Fruit fly (Drosophila melanogaster) whole organism, adult: ENCODE data around the gene CG13711.

Experiments used
- CG11617 ChIP-seq: fragments of 200-800 bp; sonication (Bioruptor generic); optimal IDR thresholded peaks from 2 replicates; lab custom pipeline; 2017; ENCODE audit warnings: mild to moderate bottlenecking, missing biosample characterization, missing genetic modification reagents, missing genetic modification characterization
- CG12768 ChIP-seq: fragments of 200-800 bp; sonication (Bioruptor generic); optimal IDR thresholded peaks from 2 replicates; lab custom pipeline; 2017; ENCODE audit warnings: missing biosample characterization, missing genetic modification characterization, mild to moderate bottlenecking, moderate library complexity, missing genetic modification reagents
- CG14711 ChIP-seq: fragments of 200-800 bp; sonication (Bioruptor generic); optimal IDR thresholded peaks from 2 replicates; lab custom pipeline; 2018; ENCODE audit warnings: missing biosample characterization, mild to moderate bottlenecking, missing genetic modification characterization, moderate library complexity
- CG1620 ChIP-seq: fragments of 200-800 bp; sonication (Bioruptor generic); optimal IDR thresholded peaks from 2 replicates; lab custom pipeline; 2016; ENCODE audit warnings: missing biosample characterization, missing genetic modification characterization
- CG33017 ChIP-seq: fragments of 200-800 bp; sonication (Bioruptor generic); optimal IDR thresholded peaks from 2 replicates; lab custom pipeline; 2018; ENCODE audit warnings: missing biosample characterization, mild to moderate bottlenecking, missing genetic modification characterization, moderate library complexity
- CG5204 ChIP-seq: fragments of 200-800 bp; sonication (Bioruptor generic); optimal IDR thresholded peaks from 2 replicates; lab custom pipeline; 2016; ENCODE audit warnings: missing biosample characterization, missing genetic modification characterization
- CG7045 ChIP-seq: fragments of 200-800 bp; sonication (Bioruptor generic); optimal IDR thresholded peaks from 2 replicates; lab custom pipeline; 2017; ENCODE audit warnings: missing biosample characterization, mild to moderate bottlenecking, missing genetic modification characterization
- CG7101 ChIP-seq: fragments of 200-800 bp; sonication (Bioruptor generic); optimal IDR thresholded peaks from 2 replicates; lab custom pipeline; 2018; ENCODE audit warnings: missing biosample characterization, mild to moderate bottlenecking, missing genetic modification characterization, moderate library complexity
- Clk ChIP-seq: fragments of 200-800 bp; sonication (Bioruptor generic); optimal IDR thresholded peaks from 2 replicates; lab custom pipeline; 2017; ENCODE audit warnings: missing biosample characterization, missing genetic modification characterization
- Crg-1 ChIP-seq: fragments of 200-800 bp; sonication (Bioruptor generic); optimal IDR thresholded peaks from 2 replicates; lab custom pipeline; 2016; ENCODE audit warnings: missing biosample characterization, missing genetic modification characterization
- Hr96 ChIP-seq: fragments of 200-800 bp; sonication (Bioruptor generic); optimal IDR thresholded peaks from 2 replicates; lab custom pipeline; 2016; ENCODE audit warnings: missing biosample characterization, missing genetic modification characterization
- Mnt ChIP-seq: fragments of 200-800 bp; sonication (Bioruptor generic); optimal IDR thresholded peaks from 2 replicates; lab custom pipeline; 2016; ENCODE audit warnings: missing biosample characterization, mild to moderate bottlenecking, missing genetic modification characterization
- bab1 ChIP-seq: fragments of 200-800 bp; sonication (Bioruptor generic); optimal IDR thresholded peaks from 3 replicates; lab custom pipeline; 2019; ENCODE audit warnings: missing biosample characterization, mild to moderate bottlenecking, missing genetic modification characterization, moderate library complexity
- cic ChIP-seq: fragments of 200-800 bp; sonication (Bioruptor generic); optimal IDR thresholded peaks from 2 replicates; lab custom pipeline; 2017; ENCODE audit warnings: missing biosample characterization, mild to moderate bottlenecking, missing genetic modification characterization, moderate library complexity
- cnc ChIP-seq, 2 experiments: fragments of >200 bp; optimal IDR thresholded peaks; 2 replicates each; lab custom pipeline; 2017
- kay ChIP-seq: fragments of 200-800 bp; sonication (Bioruptor generic); peaks from one replicate; lab custom pipeline; 2016; ENCODE audit warnings: missing biosample characterization, missing genetic modification characterization, borderline replicate concordance
- ovo ChIP-seq: fragments of 200-800 bp; sonication (Bioruptor generic); optimal IDR thresholded peaks from 2 replicates; lab custom pipeline; 2016; ENCODE audit warnings: missing biosample characterization, missing genetic modification characterization
- pad ChIP-seq: fragments of 200-800 bp; sonication (Bioruptor generic); optimal IDR thresholded peaks from 3 replicates; lab custom pipeline; 2017; ENCODE audit warnings: missing biosample characterization, missing genetic modification characterization, mild to moderate bottlenecking, moderate library complexity, missing genetic modification reagents
- tj ChIP-seq: fragments of 200-800 bp; sonication (Bioruptor generic); optimal IDR thresholded peaks from 3 replicates; lab custom pipeline; 2017; ENCODE audit warnings: missing biosample characterization, mild to moderate bottlenecking, missing genetic modification characterization, moderate library complexity
- toe ChIP-seq: fragments of 200-800 bp; sonication (Bioruptor generic); optimal IDR thresholded peaks from 2 replicates; lab custom pipeline; 2016; ENCODE audit warnings: missing biosample characterization, missing genetic modification characterization

Gene CG13711

DNA sequence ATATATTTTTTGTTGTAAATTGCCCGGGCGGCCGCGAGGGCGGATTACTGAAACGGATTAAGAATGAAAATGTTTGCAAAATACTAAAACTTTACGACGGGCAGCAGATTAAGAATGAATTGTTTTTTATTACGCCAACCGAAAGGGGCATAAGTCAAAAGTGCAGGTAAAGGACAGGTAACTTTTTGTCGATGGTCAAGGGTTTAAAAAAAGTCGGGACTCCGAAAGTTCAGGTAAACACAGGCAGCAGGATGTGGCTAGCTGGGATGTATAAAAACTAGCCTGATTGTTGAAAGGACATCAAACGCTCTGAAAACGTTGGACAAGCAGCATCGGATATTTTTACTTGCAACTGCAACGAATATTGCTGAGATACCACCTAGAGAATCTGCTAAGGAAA, at the start of gene CG13711:
Gene CG13711 (plus strand): TSS at position 301 of the 400 bp plus-strand sequence.
- TF ChIP-seq Mnt (GFP tag; lab: Kevin White, UChicago) (no peak), CG7101 (tag; lab: Kevin White, UChicago) (no peak), cnc (optimal IDR thresholded peaks at IDR 0.05; lab: Kevin White, UChicago) (no peak)

DNA sequence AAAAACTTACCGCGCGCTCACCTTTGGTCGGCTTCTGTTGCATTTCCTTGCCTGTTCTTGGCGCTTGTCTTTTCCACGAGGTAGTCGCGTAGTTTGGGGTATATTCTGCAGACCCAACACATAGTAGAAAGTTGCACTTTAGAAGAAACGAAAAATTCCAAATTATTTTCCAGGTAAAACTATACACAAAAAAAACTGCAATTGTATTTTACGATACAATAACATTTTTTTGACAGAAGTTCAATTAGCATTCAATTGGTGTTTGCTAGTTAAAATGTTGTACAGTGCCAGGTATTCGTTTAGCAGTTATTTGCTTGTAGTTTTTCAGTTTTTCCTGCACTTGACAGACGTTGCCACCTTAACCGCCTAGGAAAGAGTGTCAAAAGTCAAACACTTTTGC, 49.1 kb upstream of the CG13711 start:
- TF ChIP-seq Mnt (GFP tag; lab: Kevin White, UChicago) (no peak), kay (no peak), CG7045 (GFP tag; lab: Kevin White, UChicago) (no peak), CG14711 (no peak), CG33017 (tag; lab: Kevin White, UChicago) (no peak)

DNA sequence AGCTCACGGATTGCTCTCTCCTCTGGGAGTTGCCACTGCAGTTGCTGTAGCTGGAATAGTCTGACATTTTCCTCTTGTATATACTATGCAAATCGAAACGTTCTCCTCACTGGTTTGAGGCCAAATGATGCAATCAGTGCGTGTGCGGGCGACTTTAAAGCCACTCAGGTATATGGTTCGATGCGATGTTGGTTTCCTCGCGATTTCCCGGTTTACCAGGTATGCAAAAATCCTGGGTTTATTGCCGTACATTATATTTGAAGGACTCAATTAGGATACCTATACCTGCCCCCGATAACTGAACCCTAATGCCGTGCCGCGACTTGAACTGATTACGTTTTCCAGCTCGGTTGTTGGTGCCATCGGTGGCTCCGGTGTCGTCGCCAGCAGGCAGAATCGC, 47.9 kb upstream of the CG13711 start, which contains the start of gene CG13712:
Gene CG13712 (minus strand): TSS at position 101 of the 400 bp plus-strand sequence.
- no peak for TF ChIP-seq Clk (GFP tag; lab: Kevin White, UChicago)
- no peak for TF ChIP-seq bab1 (GFP tag; lab: Kevin White, UChicago)
- TF ChIP-seq CG5204 (GFP tag; lab: Kevin White, UChicago), result no peak
- TF ChIP-seq CG12768 (GFP tag; lab: Kevin White, UChicago), result no peak
- no peak for TF ChIP-seq ovo (GFP tag; lab: Kevin White, UChicago)
- TF ChIP-seq pad (GFP tag; lab: Kevin White, UChicago), result no peak
- no peak for TF ChIP-seq CG33017 (tag; lab: Kevin White, UChicago)
- no peak for TF ChIP-seq CG14711
- no peak for TF ChIP-seq Crg-1 (GFP tag; lab: Kevin White, UChicago)
- no peak for TF ChIP-seq toe
- no peak for TF ChIP-seq cic (GFP tag; lab: Kevin White, UChicago)
- TF ChIP-seq CG11617 (GFP tag; lab: Kevin White, UChicago), result no peak

DNA sequence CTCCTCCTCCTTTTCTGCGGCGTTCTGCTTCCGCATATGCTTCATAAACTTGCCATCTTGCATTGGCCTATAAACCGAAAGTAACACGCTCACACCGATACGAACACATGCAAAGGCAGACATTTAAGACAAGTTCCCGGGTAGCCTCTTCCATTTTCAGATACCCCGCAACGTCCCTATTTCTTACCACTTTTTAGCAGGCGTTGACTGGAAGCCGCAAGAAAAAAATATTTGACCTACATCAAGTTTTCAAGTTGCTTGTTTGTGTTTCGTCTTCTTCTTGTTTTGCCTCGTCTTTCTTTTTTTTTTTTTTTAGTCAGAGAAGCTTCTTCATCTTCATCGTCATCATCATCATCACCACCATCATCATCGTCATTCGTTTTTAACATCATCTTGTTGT, 37.9 kb upstream of the CG13711 start:
- no peak for TF ChIP-seq CG1620
- no peak for TF ChIP-seq CG14711

DNA sequence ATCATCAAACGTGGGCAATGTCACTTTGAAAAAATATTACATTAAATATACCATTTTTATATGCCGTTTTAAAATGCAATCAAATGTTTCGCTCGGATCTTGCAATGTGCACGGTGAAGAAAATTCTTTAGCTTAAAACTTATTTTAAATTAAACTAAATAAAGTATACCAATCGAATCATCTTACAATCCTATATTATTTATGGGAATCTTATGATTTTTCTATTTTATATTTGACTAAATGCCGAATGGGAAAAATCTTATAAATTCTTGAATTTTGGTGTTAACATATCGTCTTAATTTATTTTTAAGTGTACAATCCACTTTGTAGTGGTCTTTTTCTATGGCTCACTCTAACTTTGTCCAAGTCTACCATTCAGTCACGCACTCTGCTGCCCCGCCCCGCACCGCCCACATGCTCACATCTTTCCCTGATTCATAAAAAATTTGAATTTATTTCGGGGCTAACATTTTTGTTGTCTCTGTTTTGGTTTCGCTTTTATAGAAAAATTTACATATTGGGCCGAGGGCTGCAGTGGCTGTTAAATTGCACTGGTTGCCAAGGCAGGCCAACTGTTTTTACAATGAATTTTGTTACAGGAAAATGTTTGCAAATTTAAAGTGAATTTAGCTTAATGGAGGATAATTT, 37.0 kb upstream of the CG13711 start:
- TF ChIP-seq cnc (optimal IDR thresholded peaks at IDR 0.05; lab: Kevin White, UChicago) (no peak), Mnt (GFP tag; lab: Kevin White, UChicago) (no peak), pad (GFP tag; lab: Kevin White, UChicago) (no peak), kay (no peak), Crg-1 (GFP tag; lab: Kevin White, UChicago) (no peak), CG7045 (GFP tag; lab: Kevin White, UChicago) (no peak), ovo (GFP tag; lab: Kevin White, UChicago) (no peak), CG5204 (GFP tag; lab: Kevin White, UChicago) (no peak), CG33017 (tag; lab: Kevin White, UChicago) (no peak), Clk (GFP tag; lab: Kevin White, UChicago) (no peak), toe (no peak), CG12768 (GFP tag; lab: Kevin White, UChicago) (no peak)

DNA sequence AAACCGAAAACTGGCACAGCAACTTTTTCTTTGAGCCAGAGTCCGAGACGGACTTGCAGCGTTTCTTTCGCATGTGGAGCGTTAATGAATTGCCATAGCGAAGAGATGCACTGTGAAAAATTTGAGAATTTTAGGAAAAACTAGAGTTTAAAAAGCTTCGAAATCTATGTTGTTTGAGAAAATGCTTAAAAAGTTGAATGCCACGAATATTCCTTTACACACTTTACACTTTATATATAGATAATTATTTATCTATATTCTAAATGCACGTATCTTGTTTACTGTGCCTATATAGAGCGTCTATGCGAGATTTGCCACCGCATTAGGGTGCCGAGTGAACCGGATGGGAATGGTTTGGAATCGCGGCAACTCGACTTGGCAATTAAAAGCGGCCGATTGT, 35.8 kb upstream of the CG13711 start:
- TF ChIP-seq CG7101 (tag; lab: Kevin White, UChicago) (no peak), kay (peak; percentile 6), CG1620 (no peak), pad (GFP tag; lab: Kevin White, UChicago) (no peak), tj (GFP tag; lab: Kevin White, UChicago) (no peak)

DNA sequence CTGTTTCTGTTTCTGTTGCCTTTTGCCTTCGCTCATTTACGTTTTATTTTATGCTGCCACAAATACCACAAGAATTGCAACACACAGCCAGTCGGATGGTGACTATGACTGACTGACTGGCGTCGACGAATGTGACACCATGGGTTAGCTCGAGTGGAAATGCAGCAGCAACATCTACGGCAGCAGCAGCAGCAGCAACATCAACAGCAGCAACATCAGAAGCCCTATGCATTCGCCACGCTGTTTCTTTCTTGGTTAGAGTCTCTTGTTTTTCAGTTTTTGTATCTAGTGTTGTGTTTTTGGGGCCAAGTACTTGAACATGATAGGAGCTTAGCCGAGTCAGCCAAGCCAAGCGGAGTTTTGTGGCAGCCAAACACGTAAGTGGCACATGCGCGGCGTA, 27.9 kb upstream of the CG13711 start:
- TF ChIP-seq CG7045 (GFP tag; lab: Kevin White, UChicago) (no peak), CG12768 (GFP tag; lab: Kevin White, UChicago) (no peak), bab1 (GFP tag; lab: Kevin White, UChicago) (no peak), CG33017 (tag; lab: Kevin White, UChicago) (no peak), Clk (GFP tag; lab: Kevin White, UChicago) (no peak)

DNA sequence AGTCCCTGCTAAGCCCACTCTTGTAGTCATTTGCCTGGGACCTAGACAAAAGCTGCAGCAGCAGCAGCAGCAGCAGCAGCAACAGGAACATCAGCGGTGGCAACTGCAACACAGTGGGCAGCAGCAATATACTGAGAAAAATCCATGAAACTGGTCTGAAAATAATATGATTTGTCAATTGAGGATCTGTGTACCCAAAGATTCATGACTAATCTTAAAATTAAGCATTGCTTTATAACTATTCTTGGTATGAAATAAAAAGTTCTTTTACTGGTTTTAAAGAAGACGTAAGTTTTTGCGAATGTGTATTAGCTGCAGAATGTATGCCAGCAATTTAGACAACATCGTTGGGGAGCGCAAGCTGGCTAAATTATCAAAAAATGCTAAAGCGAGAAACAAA, 26.0 kb upstream of the CG13711 start:
- no peak for TF ChIP-seq CG5204 (GFP tag; lab: Kevin White, UChicago)
- TF ChIP-seq Hr96 (GFP tag; lab: Kevin White, UChicago), result no peak
- no peak for TF ChIP-seq CG14711
- no peak for TF ChIP-seq CG11617 (GFP tag; lab: Kevin White, UChicago)
- no peak for TF ChIP-seq CG7101 (tag; lab: Kevin White, UChicago)
- no peak for TF ChIP-seq CG12768 (GFP tag; lab: Kevin White, UChicago)
- TF ChIP-seq Crg-1 (GFP tag; lab: Kevin White, UChicago), result no peak
- no peak for TF ChIP-seq Clk (GFP tag; lab: Kevin White, UChicago)
- no peak for TF ChIP-seq cnc (optimal IDR thresholded peaks at IDR 0.05; lab: Kevin White, UChicago)
- no peak for TF ChIP-seq bab1 (GFP tag; lab: Kevin White, UChicago)
- TF ChIP-seq ovo (GFP tag; lab: Kevin White, UChicago), result no peak
